Fruit fly (Drosophila melanogaster) whole organism, embryonic: ENCODE measurements around the gene CG31926.

Source experiments
- Bgb ChIP-seq: fragments of 200-800 bp; sonication (Bioruptor generic); IDR thresholded peaks from 2 replicates; pipeline ENCODE4 v1.3.6; 2022; ENCODE audit warnings: missing biosample characterization, missing genetic modification characterization; ENCODE audit not compliant: partially characterized antibody
- CG11093 ChIP-seq: fragments of 200-800 bp; sonication (Bioruptor generic); IDR thresholded peaks from 3 replicates; pipeline ENCODE4 v1.3.6; 2022; ENCODE audit warnings: missing biosample characterization, missing genetic modification characterization
- CG12219 ChIP-seq: fragments of 200-800 bp; sonication (Bioruptor generic); optimal IDR thresholded peaks from 3 replicates; lab custom pipeline; 2018; ENCODE audit warnings: missing biosample characterization, mild to moderate bottlenecking, missing genetic modification characterization
- CG12769 ChIP-seq: fragments of 200-800 bp; sonication (Bioruptor generic); optimal IDR thresholded peaks from 2 replicates; lab custom pipeline; 2019; ENCODE audit warnings: missing biosample characterization, mild to moderate bottlenecking, missing genetic modification characterization, moderate library complexity
- CG13123 ChIP-seq: fragments of 200-800 bp; sonication (Bioruptor generic); optimal IDR thresholded peaks from 2 replicates; lab custom pipeline; 2016; ENCODE audit warnings: missing biosample characterization, missing genetic modification characterization
- CG14441 ChIP-seq: fragments of 200-800 bp; sonication (Bioruptor generic); IDR thresholded peaks from 2 replicates; pipeline ENCODE4 v1.3.6; 2022; ENCODE audit warnings: missing biosample characterization, missing genetic modification characterization
- CG14860 ChIP-seq: fragments of 200-800 bp; sonication (Bioruptor generic); IDR thresholded peaks from 3 replicates; pipeline ENCODE4 v1.3.6; 2022; ENCODE audit warnings: missing biosample characterization, missing genetic modification characterization; ENCODE audit not compliant: partially characterized antibody
- CG1647 ChIP-seq: fragments of 200-800 bp; sonication (Bioruptor generic); optimal IDR thresholded peaks from 3 replicates; lab custom pipeline; 2016; ENCODE audit warnings: missing biosample characterization, missing genetic modification characterization
- CG17385 ChIP-seq: fragments of 200-800 bp; sonication (Bioruptor generic); optimal IDR thresholded peaks from 3 replicates; lab custom pipeline; 2018; ENCODE audit warnings: missing biosample characterization, mild to moderate bottlenecking, missing genetic modification characterization
- CG17802 ChIP-seq: fragments of 200-800 bp; sonication (Bioruptor generic); optimal IDR thresholded peaks from 2 replicates; lab custom pipeline; 2018; ENCODE audit warnings: missing biosample characterization, mild to moderate bottlenecking, missing genetic modification characterization, moderate library complexity
- CG18476 ChIP-seq: fragments of 200-800 bp; sonication (Bioruptor generic); optimal IDR thresholded peaks from 2 replicates; lab custom pipeline; 2016; ENCODE audit warnings: missing biosample characterization, mild to moderate bottlenecking, missing genetic modification characterization
- CG2678 ChIP-seq: fragments of 200-800 bp; sonication (Bioruptor generic); optimal IDR thresholded peaks from 3 replicates; lab custom pipeline; 2019; ENCODE audit warnings: missing biosample characterization, mild to moderate bottlenecking, missing genetic modification characterization, moderate library complexity
- CG3065 ChIP-seq: fragments of 200-800 bp; sonication (Bioruptor generic); optimal IDR thresholded peaks from 2 replicates; lab custom pipeline; 2016; ENCODE audit warnings: missing biosample characterization, missing genetic modification characterization
- CG32772 ChIP-seq: fragments of 200-800 bp; sonication (Bioruptor generic); IDR thresholded peaks from 2 replicates; pipeline ENCODE4 v1.3.6; 2022; ENCODE audit warnings: missing biosample characterization, missing genetic modification characterization
- CG4282 ChIP-seq: fragments of 200-800 bp; sonication (Bioruptor generic); optimal IDR thresholded peaks from 2 replicates; lab custom pipeline; 2016; ENCODE audit warnings: missing biosample characterization, missing genetic modification characterization
- CG9932 ChIP-seq: fragments of 200-800 bp; sonication (Bioruptor generic); IDR thresholded peaks from 2 replicates; pipeline ENCODE4 v1.3.6; 2022; ENCODE audit warnings: missing biosample characterization, missing genetic modification characterization
- CHES-1-like ChIP-seq: fragments of 200-800 bp; sonication (Bioruptor generic); optimal IDR thresholded peaks from 2 replicates; lab custom pipeline; 2016; ENCODE audit warnings: missing biosample characterization, missing genetic modification characterization
- Drgx ChIP-seq: fragments of 200-800 bp; sonication (Bioruptor generic); IDR thresholded peaks from 2 replicates; pipeline ENCODE4 v1.3.6; 2022; ENCODE audit warnings: missing biosample characterization, missing genetic modification characterization
- HLH4C ChIP-seq: fragments of 200-800 bp; sonication (Bioruptor generic); IDR thresholded peaks from 3 replicates; pipeline ENCODE4 v1.3.6; 2022; ENCODE audit warnings: missing biosample characterization, missing genetic modification characterization; ENCODE audit not compliant: partially characterized antibody
- Hand ChIP-seq: fragments of 200-800 bp; sonication (Bioruptor generic); optimal IDR thresholded peaks from 2 replicates; lab custom pipeline; 2017; ENCODE audit warnings: mild to moderate bottlenecking, missing biosample characterization, missing genetic modification reagents, missing genetic modification characterization
- Kr ChIP-seq: fragments of 200-800 bp; sonication (Bioruptor generic); optimal IDR thresholded peaks from 2 replicates; lab custom pipeline; 2017; ENCODE audit warnings: missing biosample characterization, mild to moderate bottlenecking, missing genetic modification characterization
- Oli ChIP-seq: fragments of 200-800 bp; sonication (Bioruptor generic); optimal IDR thresholded peaks from 2 replicates; lab custom pipeline; 2018; ENCODE audit warnings: missing biosample characterization, mild to moderate bottlenecking, missing genetic modification characterization, moderate library complexity
- Poxn ChIP-seq: fragments of 200-800 bp; sonication (Bioruptor generic); IDR thresholded peaks from 2 replicates; pipeline ENCODE4 v1.3.6; 2022; ENCODE audit warnings: missing biosample characterization, missing genetic modification characterization
- Stat92E ChIP-seq, 3 experiments: fragments of >200 bp in 2 of 3; fragments of 200-800 bp in 1 of 3; sonication (Bioruptor generic) in 1 of 3; optimal IDR thresholded peaks; 2 replicates each; lab custom pipeline; 2017 to 2019; ENCODE audit warnings: missing biosample characterization in 3 of 3, missing genetic modification characterization in 3 of 3, mild to moderate bottlenecking in 1 of 3, moderate library complexity in 1 of 3
- Xrp1 ChIP-seq: fragments of 200-800 bp; sonication (Bioruptor generic); IDR thresholded peaks from 2 replicates; pipeline ENCODE4 v1.3.6; 2022; ENCODE audit warnings: missing biosample characterization, missing genetic modification characterization
- br ChIP-seq: fragments of >200 bp; optimal IDR thresholded peaks from 2 replicates; lab custom pipeline; 2017
- cad ChIP-seq: fragments of >200 bp; optimal IDR thresholded peaks from 2 replicates; lab custom pipeline; 2017; ENCODE audit warnings: missing biosample characterization, missing genetic modification characterization
- chinmo ChIP-seq: fragments of 200-800 bp; sonication (Bioruptor generic); IDR thresholded peaks from 4 replicates; pipeline ENCODE4 v1.3.6; 2022; ENCODE audit warnings: missing biosample characterization, missing genetic modification characterization; ENCODE audit not compliant: partially characterized antibody
- chn ChIP-seq: fragments of 200-800 bp; sonication (Bioruptor generic); optimal IDR thresholded peaks from 2 replicates; lab custom pipeline; 2016; ENCODE audit warnings: missing biosample characterization, missing genetic modification characterization
- dmrt99B ChIP-seq: fragments of 200-800 bp; sonication (Bioruptor generic); optimal IDR thresholded peaks from 2 replicates; lab custom pipeline; 2018; ENCODE audit warnings: missing biosample characterization, mild to moderate bottlenecking, missing genetic modification characterization, moderate library complexity
- fd96Cb ChIP-seq: fragments of 200-800 bp; sonication (Bioruptor generic); optimal IDR thresholded peaks from 2 replicates; lab custom pipeline; 2018; ENCODE audit warnings: missing biosample characterization, mild to moderate bottlenecking, missing genetic modification characterization, moderate library complexity
- ftz-f1 ChIP-seq: fragments of 200-800 bp; sonication (Bioruptor generic); optimal IDR thresholded peaks from 2 replicates; lab custom pipeline; 2016; ENCODE audit warnings: missing biosample characterization, missing genetic modification characterization
- gcm ChIP-seq: fragments of 200-800 bp; sonication (Bioruptor generic); optimal IDR thresholded peaks from 2 replicates; lab custom pipeline; 2019; ENCODE audit warnings: missing biosample characterization, mild to moderate bottlenecking, missing genetic modification characterization, moderate library complexity
- gem ChIP-seq: fragments of 200-800 bp; sonication (Bioruptor generic); optimal IDR thresholded peaks from 2 replicates; lab custom pipeline; 2019; ENCODE audit warnings: missing biosample characterization, mild to moderate bottlenecking, missing genetic modification characterization, moderate library complexity
- hbn ChIP-seq: fragments of 200-800 bp; sonication (Bioruptor generic); IDR thresholded peaks from 2 replicates; pipeline ENCODE4 v1.3.6; 2022; ENCODE audit warnings: missing biosample characterization, missing genetic modification characterization; ENCODE audit not compliant: partially characterized antibody
- hkb ChIP-seq, 2 experiments: fragments of 200-800 bp in 1 of 2; fragments of >200 bp in 1 of 2; sonication (Bioruptor generic) in 1 of 2; IDR thresholded peaks in 1 of 2; optimal IDR thresholded peaks in 1 of 2; 2 replicates each; pipeline versions ENCODE4 v1.3.6 to Lab custom; 2017 to 2022; ENCODE audit warnings: missing biosample characterization in 1 of 2, missing genetic modification characterization in 1 of 2
- nerfin-2 ChIP-seq: fragments of 200-800 bp; sonication (Bioruptor generic); IDR thresholded peaks from 2 replicates; pipeline ENCODE4 v1.3.6; 2022; ENCODE audit warnings: missing biosample characterization, missing genetic modification characterization; ENCODE audit not compliant: partially characterized antibody
- onecut ChIP-seq: fragments of 200-800 bp; sonication (Bioruptor generic); IDR thresholded peaks from 2 replicates; pipeline ENCODE4 v1.3.6; 2022; ENCODE audit warnings: missing biosample characterization, missing genetic modification characterization
- prd ChIP-seq, 3 experiments: fragments of >200 bp in 2 of 3; fragments of 200-800 bp in 1 of 3; sonication (Bioruptor generic) in 1 of 3; optimal IDR thresholded peaks in 2 of 3; IDR thresholded peaks in 1 of 3; 2 replicates in 2 of 3; 3 replicates in 1 of 3; pipeline versions ENCODE4 v1.3.6 to Lab custom; 2017 to 2022; ENCODE audit warnings: missing biosample characterization in 1 of 3, missing genetic modification characterization in 1 of 3
- sens ChIP-seq: fragments of 200-800 bp; sonication (Bioruptor generic); peaks from one replicate; lab custom pipeline; 2016; ENCODE audit warnings: missing biosample characterization, missing genetic modification characterization
- sqz ChIP-seq: fragments of 200-800 bp; sonication (Bioruptor generic); optimal IDR thresholded peaks from 3 replicates; lab custom pipeline; 2018; ENCODE audit warnings: missing biosample characterization, mild to moderate bottlenecking, missing genetic modification characterization
- sug ChIP-seq: fragments of 200-800 bp; optimal IDR thresholded peaks from 2 replicates; lab custom pipeline; 2019; ENCODE audit warnings: missing biosample characterization, mild to moderate bottlenecking, missing genetic modification characterization, moderate library complexity
- tio ChIP-seq: fragments of 200-800 bp; sonication (Bioruptor generic); optimal IDR thresholded peaks from 2 replicates; lab custom pipeline; 2017; ENCODE audit warnings: missing biosample characterization, missing genetic modification characterization, inconsistent platforms
- tll ChIP-seq, 2 experiments: fragments of 200-800 bp in 1 of 2; fragments of >200 bp in 1 of 2; sonication (Bioruptor generic) in 1 of 2; optimal IDR thresholded peaks; 2 replicates each; lab custom pipeline; 2017 to 2019; ENCODE audit warnings: missing biosample characterization in 2 of 2, missing genetic modification characterization in 2 of 2, mild to moderate bottlenecking in 1 of 2, moderate library complexity in 1 of 2
- trem ChIP-seq: fragments of 200-800 bp; optimal IDR thresholded peaks from 3 replicates; lab custom pipeline; 2019; ENCODE audit warnings: missing biosample characterization, mild to moderate bottlenecking, missing genetic modification characterization, moderate library complexity
- usp ChIP-seq: fragments of >200 bp; optimal IDR thresholded peaks from 2 replicates; lab custom pipeline; 2017; ENCODE audit warnings: missing biosample characterization, missing genetic modification characterization
- zf30C ChIP-seq: fragments of 200-800 bp; sonication (Bioruptor generic); optimal IDR thresholded peaks from 3 replicates; lab custom pipeline; 2018; ENCODE audit warnings: missing biosample characterization, mild to moderate bottlenecking, missing genetic modification characterization

The CG31926 gene

dm6 chr2L:1449718-1450441, 45.4 kb upstream of the CG31926 start:
- TF ChIP-seq Hand, result no peak
- no peak for TF ChIP-seq CG1647 (GFP tag; lab: Kevin White, UChicago)
- TF ChIP-seq trem (tag; lab: Kevin White, UChicago), result no peak
- TF ChIP-seq sens (GFP tag; lab: Kevin White, UChicago), result peak; percentile 63
- peak; percentile 5 for TF ChIP-seq Oli
- TF ChIP-seq chn, result peak; percentile 9
- TF ChIP-seq hkb (optimal IDR thresholded peaks at IDR 0.05; lab: Kevin White, UChicago), result peak; percentile 87
- no peak for TF ChIP-seq hkb (GFP tag; IDR thresholded peaks at IDR 0.05; lab: Robert Waterston, UW)
- no peak for TF ChIP-seq CG14441 (GFP tag; lab: Robert Waterston, UW)
- TF ChIP-seq onecut (GFP tag; lab: Robert Waterston, UW), result no peak
- TF ChIP-seq tio, result no peak
- no peak for TF ChIP-seq CG32772 (GFP tag; lab: Robert Waterston, UW)
- no peak for TF ChIP-seq nerfin-2 (GFP tag; lab: Robert Waterston, UW)
- no peak for TF ChIP-seq Xrp1 (GFP tag; lab: Robert Waterston, UW)
- no peak for TF ChIP-seq prd (optimal IDR thresholded peaks at IDR 0.05; lab: Kevin White, UChicago)
- 0 out of 3 replicates have a peak, but pooled peaks have one; percentile 26 for TF ChIP-seq prd (GFP tag; IDR thresholded peaks at IDR 0.05; lab: Robert Waterston, UW)
- no peak for TF ChIP-seq sug
- TF ChIP-seq dmrt99B (tag; lab: Kevin White, UChicago), result no peak
- no peak for TF ChIP-seq Poxn
- peak; percentile 94 for TF ChIP-seq gcm (GFP tag; lab: Kevin White, UChicago)
- TF ChIP-seq Kr, result no peak
- TF ChIP-seq CG2678, result no peak
- TF ChIP-seq CG14860 (GFP tag; lab: Robert Waterston, UW), result no peak
- TF ChIP-seq hbn (GFP tag; lab: Robert Waterston, UW), result no peak
- no peak for TF ChIP-seq usp (GFP tag; lab: Kevin White, UChicago)
- TF ChIP-seq zf30C (GFP tag; lab: Kevin White, UChicago), result no peak
- TF ChIP-seq sqz, result no peak
- no peak for TF ChIP-seq CG12219 (GFP tag; lab: Kevin White, UChicago)
- no peak for TF ChIP-seq CG11093 (GFP tag; lab: Robert Waterston, UW)
- no peak for TF ChIP-seq br (lab: Kevin White, UChicago)
- no peak for TF ChIP-seq Bgb
- no peak for TF ChIP-seq CG12769 (tag; lab: Kevin White, UChicago)
- TF ChIP-seq CG18476, result peak; percentile 73
- no peak for TF ChIP-seq CG13123 (GFP tag; lab: Kevin White, UChicago)
- TF ChIP-seq, all 482 proteins: peak for 7

dm6 chr2L:1455498-1455897, 39.8 kb upstream of the CG31926 start:
- TF ChIP-seq tll (GFP tag; optimal IDR thresholded peaks at IDR 0.05; lab: Kevin White, UChicago) (no peak), gem (peak; percentile 14), CHES-1-like (GFP tag; lab: Kevin White, UChicago) (no peak), CG9932 (GFP tag; lab: Robert Waterston, UW) (no peak), CG17385 (GFP tag; lab: Kevin White, UChicago) (no peak), ftz-f1 (GFP tag; lab: Kevin White, UChicago) (no peak), Stat92E (GFP tag; optimal IDR thresholded peaks at IDR 0.05; lab: Kevin White, UChicago) (no peak), sens (GFP tag; lab: Kevin White, UChicago) (peak; percentile 73), HLH4C (GFP tag; lab: Robert Waterston, UW) (no peak), CG3065 (GFP tag; lab: Kevin White, UChicago) (no peak), cad (GFP tag; lab: Kevin White, UChicago) (no peak), CG4282 (GFP tag; lab: Kevin White, UChicago) (no peak), CG17802 (tag; lab: Kevin White, UChicago) (no peak), Drgx (peak; percentile 30; the same call in 1 of the 2 replicates), fd96Cb (tag; lab: Kevin White, UChicago) (no peak), chinmo (GFP tag; lab: Robert Waterston, UW) (no peak)
